Fruit fly (Drosophila melanogaster) whole organism, embryonic: ENCODE measurements around the gene SMC6.

Source experiments
- Adf1 ChIP-seq: fragments of 200-800 bp; sonication (Bioruptor generic); IDR thresholded peaks from 2 replicates; pipeline ENCODE4 v1.3.6; 2022; ENCODE audit warnings: missing biosample characterization, missing genetic modification characterization
- Aef1 ChIP-seq: fragments of 200-800 bp; sonication (Bioruptor generic); IDR thresholded peaks from 3 replicates; pipeline ENCODE4 v1.3.6; 2022; ENCODE audit warnings: missing biosample characterization, missing genetic modification characterization
- Antp ChIP-seq: fragments of 200-800 bp; sonication (Bioruptor generic); optimal IDR thresholded peaks from 3 replicates; lab custom pipeline; 2016; ENCODE audit warnings: missing biosample characterization, missing genetic modification characterization
- Asciz ChIP-seq: fragments of 200-800 bp; sonication (Bioruptor generic); optimal IDR thresholded peaks from 2 replicates; lab custom pipeline; 2017; ENCODE audit warnings: missing biosample characterization, mild to moderate bottlenecking, missing genetic modification characterization, missing genetic modification reagents
- Awh ChIP-seq: fragments of 200-800 bp; sonication (Bioruptor generic); IDR thresholded peaks from 2 replicates; pipeline ENCODE4, ENCODE4 v1.3.6; 2022; ENCODE audit warnings: missing biosample characterization, missing genetic modification characterization
- Blimp-1 ChIP-seq: fragments of 200-800 bp; sonication (Bioruptor generic); optimal IDR thresholded peaks from 3 replicates; lab custom pipeline; 2018; ENCODE audit warnings: missing biosample characterization, missing genetic modification characterization, mild to moderate bottlenecking, moderate library complexity, missing genetic modification reagents
- CG10274 ChIP-seq: fragments of 200-800 bp; sonication (Bioruptor generic); optimal IDR thresholded peaks from 3 replicates; lab custom pipeline; 2017; ENCODE audit warnings: missing biosample characterization, mild to moderate bottlenecking, missing genetic modification characterization
- CG12299 ChIP-seq: fragments of 200-800 bp; sonication (Bioruptor generic); optimal IDR thresholded peaks from 2 replicates; lab custom pipeline; 2018; ENCODE audit warnings: missing biosample characterization, mild to moderate bottlenecking, missing genetic modification characterization
- CG12391 ChIP-seq: fragments of 200-800 bp; sonication (Bioruptor generic); optimal IDR thresholded peaks from 3 replicates; lab custom pipeline; 2018; ENCODE audit warnings: missing biosample characterization, mild to moderate bottlenecking, missing genetic modification characterization, moderate library complexity
- CG13287 ChIP-seq: fragments of 200-800 bp; sonication (Bioruptor generic); IDR thresholded peaks from 2 replicates; pipeline ENCODE4 v1.3.6; 2022; ENCODE audit warnings: missing biosample characterization, missing genetic modification characterization; ENCODE audit not compliant: partially characterized antibody
- CG13296 ChIP-seq: fragments of 200-800 bp; sonication (Bioruptor generic); optimal IDR thresholded peaks from 3 replicates; lab custom pipeline; 2018; ENCODE audit warnings: missing biosample characterization, mild to moderate bottlenecking, missing genetic modification characterization
- CG13894 ChIP-seq: fragments of 200-800 bp; sonication (Bioruptor generic); optimal IDR thresholded peaks from 3 replicates; lab custom pipeline; 2018; ENCODE audit warnings: missing biosample characterization, mild to moderate bottlenecking, missing genetic modification characterization, moderate library complexity
- CG14667 ChIP-seq: fragments of 200-800 bp; sonication (Bioruptor generic); IDR thresholded peaks from 2 replicates; pipeline ENCODE4 v1.3.6; 2022; ENCODE audit warnings: missing biosample characterization, missing genetic modification characterization
- CG15514 ChIP-seq: fragments of 200-800 bp; sonication (Bioruptor generic); optimal IDR thresholded peaks from 3 replicates; lab custom pipeline; 2017; ENCODE audit warnings: missing biosample characterization, missing genetic modification characterization, mild to moderate bottlenecking, moderate library complexity, missing genetic modification reagents
- CG17328 ChIP-seq: fragments of 200-800 bp; sonication (Bioruptor generic); IDR thresholded peaks from 2 replicates; pipeline ENCODE4 v1.3.6; 2022; ENCODE audit warnings: missing biosample characterization, missing genetic modification characterization
- CG17912 ChIP-seq: fragments of 200-800 bp; sonication (Bioruptor generic); optimal IDR thresholded peaks from 2 replicates; lab custom pipeline; 2018; ENCODE audit warnings: missing biosample characterization, mild to moderate bottlenecking, missing genetic modification characterization
- CG18262 ChIP-seq: fragments of 200-800 bp; optimal IDR thresholded peaks from 3 replicates; lab custom pipeline; 2019; ENCODE audit warnings: missing biosample characterization, mild to moderate bottlenecking, missing genetic modification characterization, moderate library complexity
- CG1832 ChIP-seq: fragments of 200-800 bp; sonication (Bioruptor generic); optimal IDR thresholded peaks from 2 replicates; lab custom pipeline; 2017; ENCODE audit warnings: missing biosample characterization, mild to moderate bottlenecking, missing genetic modification characterization, inconsistent platforms
- CG18599 ChIP-seq: fragments of 200-800 bp; sonication (Bioruptor generic); optimal IDR thresholded peaks from 3 replicates; lab custom pipeline; 2017; ENCODE audit warnings: missing biosample characterization, missing genetic modification characterization, mild to moderate bottlenecking, moderate library complexity, missing genetic modification reagents
- CG2120 ChIP-seq: fragments of 200-800 bp; sonication (Bioruptor generic); optimal IDR thresholded peaks from 3 replicates; lab custom pipeline; 2016; ENCODE audit warnings: missing biosample characterization, missing genetic modification characterization
- CG30431 ChIP-seq: fragments of 200-800 bp; sonication (Bioruptor generic); optimal IDR thresholded peaks from 2 replicates; lab custom pipeline; 2017; ENCODE audit warnings: missing biosample characterization, missing genetic modification characterization
- CG3163 ChIP-seq: fragments of 200-800 bp; sonication (Bioruptor generic); optimal IDR thresholded peaks from 3 replicates; lab custom pipeline; 2016; ENCODE audit warnings: missing biosample characterization, missing genetic modification characterization
- CG32532 ChIP-seq: fragments of 200-800 bp; sonication (Bioruptor generic); IDR thresholded peaks from 2 replicates; pipeline ENCODE4 v1.3.6; 2022; ENCODE audit warnings: missing biosample characterization, missing genetic modification characterization
- CG33557 ChIP-seq: fragments of 200-800 bp; sonication (Bioruptor generic); optimal IDR thresholded peaks from 2 replicates; lab custom pipeline; 2019; ENCODE audit warnings: missing biosample characterization, mild to moderate bottlenecking, missing genetic modification characterization, moderate library complexity
- CG3726 ChIP-seq: fragments of 200-800 bp; sonication (Bioruptor generic); IDR thresholded peaks from 3 replicates; pipeline ENCODE4, ENCODE4 v1.3.6; 2022; ENCODE audit warnings: missing biosample characterization, missing genetic modification characterization
- CG3847 ChIP-seq: fragments of 200-800 bp; sonication (Bioruptor generic); IDR thresholded peaks from 2 replicates; pipeline ENCODE4 v1.3.6; 2022; ENCODE audit warnings: missing biosample characterization, missing genetic modification characterization
- CG6765 ChIP-seq: fragments of 200-800 bp; sonication (Bioruptor generic); optimal IDR thresholded peaks from 3 replicates; lab custom pipeline; 2017; ENCODE audit warnings: missing biosample characterization, mild to moderate bottlenecking, missing genetic modification characterization
- CG6813 ChIP-seq: fragments of 200-800 bp; sonication (Bioruptor generic); optimal IDR thresholded peaks from 2 replicates; lab custom pipeline; 2017; ENCODE audit warnings: missing biosample characterization, missing genetic modification characterization, mild to moderate bottlenecking, moderate library complexity, missing genetic modification reagents
- CG9932 ChIP-seq: fragments of 200-800 bp; sonication (Bioruptor generic); IDR thresholded peaks from 2 replicates; pipeline ENCODE4 v1.3.6; 2022; ENCODE audit warnings: missing biosample characterization, missing genetic modification characterization
- Deaf1 ChIP-seq: fragments of 200-800 bp; optimal IDR thresholded peaks from 3 replicates; lab custom pipeline; 2019; ENCODE audit warnings: missing biosample characterization, mild to moderate bottlenecking, missing genetic modification characterization, moderate library complexity
- Dfd ChIP-seq, 2 experiments: fragments of >200 bp; optimal IDR thresholded peaks; 2 replicates each; lab custom pipeline; 2017; ENCODE audit warnings: missing biosample characterization in 2 of 2, missing genetic modification characterization in 2 of 2
- Ets65A ChIP-seq: fragments of 200-800 bp; sonication (Bioruptor generic); peaks from one replicate; lab custom pipeline; 2016; ENCODE audit warnings: missing biosample characterization, missing genetic modification characterization
- Fer1 ChIP-seq: fragments of 200-800 bp; sonication (Bioruptor generic); optimal IDR thresholded peaks from 2 replicates; lab custom pipeline; 2017; ENCODE audit warnings: missing biosample characterization, mild to moderate bottlenecking, missing genetic modification characterization
- Hmr ChIP-seq: fragments of 200-800 bp; sonication (Bioruptor generic); optimal IDR thresholded peaks from 3 replicates; lab custom pipeline; 2017; ENCODE audit warnings: mild to moderate bottlenecking, missing biosample characterization, missing genetic modification reagents, missing genetic modification characterization
- MTF-1 ChIP-seq: fragments of 200-800 bp; sonication (Bioruptor generic); optimal IDR thresholded peaks from 2 replicates; lab custom pipeline; 2018; ENCODE audit warnings: missing biosample characterization, mild to moderate bottlenecking, missing genetic modification characterization, borderline replicate concordance
- Mrtf ChIP-seq: fragments of 200-800 bp; sonication (Bioruptor generic); IDR thresholded peaks from 3 replicates; pipeline ENCODE4 v1.3.6; 2022; ENCODE audit warnings: missing biosample characterization, missing genetic modification characterization
- NC2β ChIP-seq: fragments of 200-800 bp; sonication (Bioruptor generic); optimal IDR thresholded peaks from 2 replicates; lab custom pipeline; 2016; ENCODE audit warnings: missing biosample characterization, missing genetic modification characterization
- Nf-YA ChIP-seq: fragments of 200-800 bp; sonication (Bioruptor generic); IDR thresholded peaks from 2 replicates; pipeline ENCODE4 v1.3.6; 2022; ENCODE audit warnings: missing biosample characterization, missing genetic modification characterization
- Nf-YC ChIP-seq: fragments of 200-800 bp; optimal IDR thresholded peaks from 3 replicates; lab custom pipeline; 2019; ENCODE audit warnings: missing biosample characterization, mild to moderate bottlenecking, missing genetic modification characterization, moderate library complexity
- abd-A ChIP-seq: fragments of 200-800 bp; sonication (Bioruptor generic); optimal IDR thresholded peaks from 3 replicates; lab custom pipeline; 2019; ENCODE audit warnings: missing biosample characterization, mild to moderate bottlenecking, missing genetic modification characterization, moderate library complexity
- btn ChIP-seq: fragments of 200-800 bp; sonication (Bioruptor generic); optimal IDR thresholded peaks from 2 replicates; lab custom pipeline; 2016; ENCODE audit warnings: missing biosample characterization, missing genetic modification characterization
- chm ChIP-seq: fragments of 200-800 bp; sonication (Bioruptor generic); IDR thresholded peaks from 2 replicates; pipeline ENCODE4 v1.3.6; 2022; ENCODE audit warnings: missing biosample characterization, missing genetic modification characterization
- exex ChIP-seq: fragments of 200-800 bp; sonication (Bioruptor generic); optimal IDR thresholded peaks from 4 replicates; lab custom pipeline; 2018; ENCODE audit warnings: missing biosample characterization, mild to moderate bottlenecking, missing genetic modification characterization, moderate library complexity
- grau ChIP-seq: fragments of 200-800 bp; optimal IDR thresholded peaks from 3 replicates; lab custom pipeline; 2019; ENCODE audit warnings: missing biosample characterization, mild to moderate bottlenecking, missing genetic modification characterization, moderate library complexity
- knrl ChIP-seq: fragments of 200-800 bp; sonication (Bioruptor generic); IDR thresholded peaks from 3 replicates; pipeline ENCODE4 v1.3.6; 2022; ENCODE audit warnings: missing biosample characterization, missing genetic modification characterization; ENCODE audit not compliant: partially characterized antibody
- nom ChIP-seq: fragments of 200-800 bp; sonication (Bioruptor generic); optimal IDR thresholded peaks from 2 replicates; lab custom pipeline; 2017; ENCODE audit warnings: missing biosample characterization, missing genetic modification characterization, mild to moderate bottlenecking, moderate library complexity, missing genetic modification reagents
- odd ChIP-seq: fragments of 200-800 bp; sonication (Bioruptor generic); optimal IDR thresholded peaks from 2 replicates; lab custom pipeline; 2017; ENCODE audit warnings: missing biosample characterization, mild to moderate bottlenecking, missing genetic modification characterization
- onecut ChIP-seq: fragments of 200-800 bp; sonication (Bioruptor generic); IDR thresholded peaks from 2 replicates; pipeline ENCODE4 v1.3.6; 2022; ENCODE audit warnings: missing biosample characterization, missing genetic modification characterization
- slou ChIP-seq: fragments of 200-800 bp; sonication (Bioruptor generic); optimal IDR thresholded peaks from 3 replicates; lab custom pipeline; 2016; ENCODE audit warnings: missing biosample characterization, missing genetic modification characterization
- vvl ChIP-seq: fragments of 200-800 bp; sonication (Bioruptor generic); IDR thresholded peaks from 2 replicates; pipeline ENCODE4 v1.3.6; 2022; ENCODE audit warnings: missing biosample characterization, missing genetic modification characterization

Gene SMC6

DNA sequence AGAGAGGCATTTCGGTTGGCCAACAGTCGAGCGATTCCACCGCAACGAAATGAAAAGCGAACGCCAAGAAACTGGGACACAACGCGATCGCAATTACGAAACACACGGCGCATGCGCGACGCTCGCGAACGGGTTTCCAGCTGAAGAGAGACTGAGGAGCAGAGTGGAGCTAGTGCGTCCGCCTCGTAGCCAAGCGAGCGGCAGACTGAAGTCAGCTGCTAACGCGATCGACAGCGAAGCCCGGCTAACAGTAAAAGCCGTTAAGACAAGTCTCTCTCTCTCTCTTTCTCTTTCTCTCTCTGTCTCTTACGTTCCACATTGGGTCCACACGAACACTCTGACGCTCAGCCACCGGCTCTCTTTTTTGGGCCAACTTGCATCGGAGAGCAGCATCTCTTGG, 25.3 kb upstream of the SMC6 start, which contains the start of gene CG17786 (continued):
- TF ChIP-seq CG17328 (GFP tag; lab: Robert Waterston, UW) (no peak), Ets65A (no peak), Hmr (peak; percentile 8), CG18262 (tag; lab: Kevin White, UChicago) (no peak), Antp (GFP tag; lab: Kevin White, UChicago) (peak; percentile 13), Fer1 (GFP tag; lab: Kevin White, UChicago) (peak; percentile 28), CG15514 (GFP tag; lab: Kevin White, UChicago) (peak; percentile 30), CG2120 (GFP tag; lab: Kevin White, UChicago) (no peak), CG17912 (GFP tag; lab: Kevin White, UChicago) (no peak), btn (GFP tag; lab: Kevin White, UChicago) (no peak), CG33557 (no peak), onecut (GFP tag; lab: Robert Waterston, UW) (0 out of 2 replicates have a peak, but pooled peaks have one; percentile 19), Blimp-1 (GFP tag; lab: Kevin White, UChicago) (peak; percentile 85), CG6765 (GFP tag; lab: Kevin White, UChicago) (peak; percentile 14), CG13894 (no peak), CG3847 (no peak), CG14667 (GFP tag; lab: Robert Waterston, UW) (no peak), CG9932 (GFP tag; lab: Robert Waterston, UW) (0 out of 2 replicates have a peak, but pooled peaks have one; percentile 19), CG10274 (GFP tag; lab: Kevin White, UChicago) (no peak), Nf-YC (peak; percentile 9), knrl (0 out of 3 replicates have a peak, but pooled peaks have one; percentile 25), chm (GFP tag; lab: Robert Waterston, UW) (peak; percentile 56), NC2β (GFP tag; lab: Kevin White, UChicago) (no peak), CG3726 (no peak), nom (GFP tag; lab: Kevin White, UChicago) (peak; percentile 69), CG3163 (GFP tag; lab: Kevin White, UChicago) (peak; percentile 48), CG12391 (tag; lab: Kevin White, UChicago) (peak; percentile 0), Deaf1 (tag; lab: Kevin White, UChicago) (peak; percentile 64), CG13287 (GFP tag; lab: Robert Waterston, UW) (peak; percentile 64), MTF-1 (GFP tag; lab: Kevin White, UChicago) (no peak), Awh (GFP tag; lab: Robert Waterston, UW) (no peak), Aef1 (no peak), CG32532 (0 out of 2 replicates have a peak, but pooled peaks have one; percentile 18), Asciz (GFP tag; lab: Kevin White, UChicago) (no peak), odd (peak; percentile 33), abd-A (tag; lab: Kevin White, UChicago) (peak; percentile 25), Dfd (GFP tag; optimal IDR thresholded peaks at IDR 0.05; lab: Kevin White, UChicago) (no peak), Adf1 (GFP tag; lab: Robert Waterston, UW) (peak; percentile 54; the same call in 1 of the 2 replicates), CG30431 (no peak), CG12299 (tag; lab: Kevin White, UChicago) (no peak), CG6813 (no peak), slou (GFP tag; lab: Kevin White, UChicago) (no peak), exex (tag; lab: Kevin White, UChicago) (no peak), CG1832 (GFP tag; lab: Kevin White, UChicago) (peak; percentile 54), Nf-YA (no peak; the same call in 1 of the 2 replicates), CG18599 (no peak), CG13296 (GFP tag; lab: Kevin White, UChicago) (peak; percentile 3), Mrtf (GFP tag; lab: Robert Waterston, UW) (no peak), grau (tag; lab: Kevin White, UChicago) (no peak), vvl (peak; percentile 62; the same call in 1 of the 2 replicates)
